Worm (Caenorhabditis elegans) whole organism, L4 larva: ENCODE data around the gene C52A10.3.

Experiments
- T26A8.4 ChIP-seq: fragments of 200-800 bp; sonication (Bioruptor generic); IDR thresholded peaks from 2 replicates; pipeline ENCODE4 v1.3.6; 2022; ENCODE audit warnings: missing genetic modification characterization, missing compliant biosample characterization
- ceh-44 ChIP-seq: fragments of 200-800 bp; sonication (Bioruptor generic); IDR thresholded peaks from 2 replicates; pipeline ENCODE4 v1.3.6; 2022; ENCODE audit warnings: missing genetic modification reagents, missing genetic modification characterization, missing compliant biosample characterization
- daf-19 ChIP-seq: fragments of 200-800 bp; sonication (Bioruptor generic); conservative IDR thresholded peaks from 2 replicates; pipeline ENCODE4 v1.3.6; 2022; ENCODE audit warnings: missing genetic modification characterization, missing compliant biosample characterization
- egl-27 ChIP-seq: sonication (generic microtip); optimal IDR thresholded peaks from 3 replicates; lab custom pipeline; 2017; ENCODE audit warnings: missing biosample characterization, missing genetic modification reagents, missing genetic modification characterization
- lin-1 ChIP-seq: fragments of 200-800 bp; sonication (Bioruptor generic); IDR thresholded peaks from 2 replicates; pipeline ENCODE4 v1.3.6; 2022; ENCODE audit warnings: missing genetic modification reagents, missing genetic modification characterization, missing compliant biosample characterization
- lin-39 ChIP-seq: fragments of 150-350 bp; optimal IDR thresholded peaks from 2 replicates; lab custom pipeline; 2014; ENCODE audit warnings: missing biosample characterization, missing genetic modification reagents, missing genetic modification characterization
- nhr-48 ChIP-seq: sonication (generic microtip); optimal IDR thresholded peaks from 2 replicates; lab custom pipeline; 2016; ENCODE audit warnings: mild to moderate bottlenecking, missing genetic modification characterization, missing compliant biosample characterization
- pqm-1 ChIP-seq: sonication (generic microtip); optimal IDR thresholded peaks from 2 replicates; lab custom pipeline; 2017; ENCODE audit warnings: missing biosample characterization, missing genetic modification characterization
- spr-3 ChIP-seq: fragments of 200-800 bp; sonication (Bioruptor generic); optimal IDR thresholded peaks from 2 replicates; lab custom pipeline; 2018; ENCODE audit warnings: mild to moderate bottlenecking, missing genetic modification characterization, missing compliant biosample characterization
- vab-7 ChIP-seq: fragments of 200-800 bp; sonication (Bioruptor generic); IDR thresholded peaks from 2 replicates; pipeline ENCODE4 v1.3.6; 2022; ENCODE audit warnings: missing genetic modification reagents, missing genetic modification characterization, missing compliant biosample characterization
- ztf-11 ChIP-seq: fragments of 150-350 bp; optimal IDR thresholded peaks from 2 replicates; lab custom pipeline; 2014; ENCODE audit warnings: missing biosample characterization, missing genetic modification characterization

DNA sequence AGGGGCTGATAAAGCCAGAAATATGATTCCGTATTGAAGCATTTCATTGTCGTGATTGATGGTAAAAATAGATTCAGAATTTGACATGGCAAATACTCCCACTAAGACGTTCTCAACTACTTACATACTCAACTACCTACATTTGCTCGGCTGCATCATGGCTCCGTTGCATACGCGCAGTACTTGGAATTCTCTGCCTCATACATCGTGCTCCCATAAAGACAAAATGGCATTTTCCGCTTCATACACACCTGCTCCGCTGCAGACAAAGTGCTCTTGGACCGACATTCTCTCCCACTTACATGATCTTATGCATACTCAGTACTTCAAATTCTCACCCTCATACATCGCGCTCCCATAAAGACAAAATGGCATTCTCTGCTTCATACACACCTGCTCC is 26.3 kb upstream of the C52A10.3 start, which contains the start of the genes srt-69 and B0238.12:
- no peak for TF ChIP-seq vab-7 (GFP tag; lab: Robert Waterston, UW)
- no peak for TF ChIP-seq pqm-1 (tag; lab: Kevin White, UChicago)
- TF ChIP-seq lin-1 = no peak
- TF ChIP-seq egl-27 (tag; lab: Kevin White, UChicago) = no peak
- TF ChIP-seq T26A8.4 (GFP tag; lab: Robert Waterston, UW) = no peak
- no peak for TF ChIP-seq ztf-11 (tag; lab: Kevin White, UChicago)
- TF ChIP-seq spr-3 (GFP tag; lab: Kevin White, UChicago) = no peak
- no peak for TF ChIP-seq ceh-44 (GFP tag; lab: Robert Waterston, UW)
- TF ChIP-seq nhr-48 (tag; lab: Kevin White, UChicago) = no peak
- TF ChIP-seq lin-39 (tag; lab: Kevin White, UChicago) = no peak
- no peak for TF ChIP-seq daf-19 (GFP tag; lab: Robert Waterston, UW)
